Fruit fly (Drosophila melanogaster): ENCODE data around the gene CG42779.

Gene CG42779

DNA sequence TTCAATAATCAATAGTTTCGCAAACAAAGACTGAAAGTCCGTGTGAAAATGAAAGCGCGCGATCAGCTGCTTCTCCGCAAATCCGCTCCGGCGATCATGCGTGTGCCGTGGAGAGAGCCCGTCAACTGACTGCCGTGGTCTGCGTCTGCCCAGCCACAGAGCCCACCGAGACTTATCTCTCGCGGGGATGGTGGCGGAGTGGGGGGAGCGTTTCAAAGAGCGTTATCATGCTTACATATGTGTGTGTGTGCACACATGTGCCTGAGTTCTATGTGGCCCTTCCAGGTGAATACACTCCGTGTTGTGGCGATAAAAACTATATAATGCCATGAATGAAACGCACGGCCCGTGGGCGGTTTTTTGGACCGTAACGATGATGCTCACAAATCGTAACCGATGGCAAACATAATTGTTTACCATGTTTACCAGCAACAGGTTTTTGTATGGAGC is 43.4 kb upstream of the CG42779 start (continued):
- TF ChIP-seq dmrt99B (tag; optimal IDR thresholded peaks at IDR 0.05): no peak
- no peak for TF ChIP-seq CG30020 (tag; optimal IDR thresholded peaks at IDR 0.05)
- TF ChIP-seq Poxn (GFP tag; IDR thresholded peaks at IDR 0.05): no peak
- TF ChIP-seq dysf (GFP tag; IDR thresholded peaks at IDR 0.05): no peak
- peak; percentile 51 for TF ChIP-seq HLHmδ (GFP tag; optimal IDR thresholded peaks at IDR 0.05)
- TF ChIP-seq Ets97D (GFP tag; optimal IDR thresholded peaks at IDR 0.05): no peak
- TF ChIP-seq CG3163 (GFP tag; optimal IDR thresholded peaks at IDR 0.05): peak; percentile 17
- TF ChIP-seq Ravus (GFP tag; IDR thresholded peaks at IDR 0.05): no peak
- no peak for TF ChIP-seq HmgD (GFP tag; optimal IDR thresholded peaks at IDR 0.05)
- TF ChIP-seq NC2β (GFP tag; optimal IDR thresholded peaks at IDR 0.05): no peak
- TF ChIP-seq CG8290 (GFP tag; optimal IDR thresholded peaks at IDR 0.05): no peak
- peak in 1 of 2 experiments; percentile 37 for TF ChIP-seq CG8290 (tag; optimal IDR thresholded peaks at IDR 0.05)
- TF ChIP-seq CG9817 (tag; optimal IDR thresholded peaks at IDR 0.05): no peak
- TF ChIP-seq Hmr (GFP tag; optimal IDR thresholded peaks at IDR 0.05): peak; percentile 19
- TF ChIP-seq CG43689 (GFP tag; IDR thresholded peaks at IDR 0.05): no peak
- TF ChIP-seq sim (GFP tag; IDR thresholded peaks at IDR 0.05): 0 out of 2 replicates have a peak, but pooled peaks have one; percentile 5
- no peak for TF ChIP-seq CG42726 (GFP tag; IDR thresholded peaks at IDR 0.05; ENCODE audit: partially characterized antibody)
- no peak for TF ChIP-seq Hand (GFP tag; optimal IDR thresholded peaks at IDR 0.05)
- TF ChIP-seq CG4854 (GFP tag; optimal IDR thresholded peaks at IDR 0.05): no peak
- no peak for TF ChIP-seq CG1602 (GFP tag; optimal IDR thresholded peaks at IDR 0.05)

dm6 chr3R:17078961-17079858 is 42.2 kb upstream of the CG42779 start:
- peak; percentile 51 for TF ChIP-seq CG5180 (GFP tag; optimal IDR thresholded peaks at IDR 0.05)
- no peak for TF ChIP-seq dimm (GFP tag; IDR thresholded peaks at IDR 0.05)
- peak; percentile 86 for TF ChIP-seq kni (GFP tag; optimal IDR thresholded peaks at IDR 0.05)
- TF ChIP-seq Rfx (GFP tag; IDR thresholded peaks at IDR 0.05): peak; percentile 35; the same call in 1 of the 2 replicates
- 0 out of 4 replicates have a peak, but pooled peaks have one; percentile 56 for TF ChIP-seq chinmo (GFP tag; IDR thresholded peaks at IDR 0.05; ENCODE audit: partially characterized antibody)
- TF ChIP-seq NC2β (GFP tag; optimal IDR thresholded peaks at IDR 0.05): no peak
- peak; percentile 19; the same call in 1 of the 2 replicates for TF ChIP-seq CG9932 (GFP tag; IDR thresholded peaks at IDR 0.05)
- no peak for TF ChIP-seq dpn (GFP tag; optimal IDR thresholded peaks at IDR 0.05)
- TF ChIP-seq CG17568 (GFP tag; optimal IDR thresholded peaks at IDR 0.05): peak; percentile 28
- peak; percentile 67 for TF ChIP-seq CG12219 (GFP tag; optimal IDR thresholded peaks at IDR 0.05)
- TF ChIP-seq nau (GFP tag; optimal IDR thresholded peaks at IDR 0.05): peak; percentile 71
- TF ChIP-seq CG2129 (GFP tag; IDR thresholded peaks at IDR 0.05; ENCODE audit: partially characterized antibody): no peak
- peak; percentile 26 for TF ChIP-seq grn (GFP tag; optimal IDR thresholded peaks at IDR 0.05)
- TF ChIP-seq CG7839 (tag; optimal IDR thresholded peaks at IDR 0.05): peak; percentile 8
- TF ChIP-seq crp (GFP tag; optimal IDR thresholded peaks at IDR 0.05): peak in 1 of 2 experiments; percentile 71
- no peak for TF ChIP-seq salm (tag; optimal IDR thresholded peaks at IDR 0.05)
- no peak for TF ChIP-seq CG32772 (GFP tag; IDR thresholded peaks at IDR 0.05)
- peak; percentile 67 for TF ChIP-seq fd64A (GFP tag; optimal IDR thresholded peaks at IDR 0.05)
- peak; percentile 7 for TF ChIP-seq MESR4 (GFP tag; optimal IDR thresholded peaks at IDR 0.05)
- TF ChIP-seq kay (GFP tag; optimal IDR thresholded peaks at IDR 0.05): peak; percentile 7
- no peak for TF ChIP-seq bab2 (GFP tag; optimal IDR thresholded peaks at IDR 0.05)
- TF ChIP-seq ci (GFP tag; IDR thresholded peaks at IDR 0.05): peak; percentile 55; the same call in 1 of the 3 replicates
- TF ChIP-seq CG4707 (GFP tag; optimal IDR thresholded peaks at IDR 0.05): peak; percentile 46
- peak; percentile 60 for TF ChIP-seq CG12299 (tag; optimal IDR thresholded peaks at IDR 0.05)
- TF ChIP-seq CG10543 (GFP tag; optimal IDR thresholded peaks at IDR 0.05): peak; percentile 32
- no peak for TF ChIP-seq btn (GFP tag; optimal IDR thresholded peaks at IDR 0.05)
- TF ChIP-seq chn (GFP tag; optimal IDR thresholded peaks at IDR 0.05): no peak
- no peak for TF ChIP-seq ato (GFP tag; IDR thresholded peaks at IDR 0.05; ENCODE audit: partially characterized antibody)
- TF ChIP-seq CG17328 (GFP tag; IDR thresholded peaks at IDR 0.05): 0 out of 2 replicates have a peak, but pooled peaks have one; percentile 32

All from whole organism, embryonic.